Fruit fly (Drosophila melanogaster) whole organism, embryonic: ENCODE results near the gene CG11178.
A peak's percentile ranks its signal among the peaks of the same experiment; 100 is the strongest.

ENCODE experiments used
- B-H1 ChIP-seq: fragments of 200-800 bp; sonication (Bioruptor generic); IDR thresholded peaks from 3 replicates; pipeline ENCODE4 v1.3.6; 2022; ENCODE audit warnings: missing biosample characterization, missing genetic modification characterization
- Bdp1 ChIP-seq: fragments of 200-800 bp; sonication (Bioruptor generic); optimal IDR thresholded peaks from 3 replicates; lab custom pipeline; 2016; ENCODE audit warnings: missing biosample characterization, missing genetic modification characterization
- Bgb ChIP-seq: fragments of 200-800 bp; sonication (Bioruptor generic); IDR thresholded peaks from 2 replicates; pipeline ENCODE4 v1.3.6; 2022; ENCODE audit warnings: missing biosample characterization, missing genetic modification characterization; ENCODE audit not compliant: partially characterized antibody
- CG10267 ChIP-seq: fragments of 200-800 bp; sonication (Bioruptor generic); optimal IDR thresholded peaks from 2 replicates; lab custom pipeline; 2018; ENCODE audit warnings: missing biosample characterization, mild to moderate bottlenecking, missing genetic modification characterization, moderate library complexity
- CG10979 ChIP-seq: fragments of 200-800 bp; sonication (Bioruptor generic); optimal IDR thresholded peaks from 2 replicates; lab custom pipeline; 2018; ENCODE audit warnings: missing biosample characterization, mild to moderate bottlenecking, missing genetic modification characterization, moderate library complexity
- CG14050 ChIP-seq: fragments of 200-800 bp; sonication (Bioruptor generic); IDR thresholded peaks from 3 replicates; pipeline ENCODE4 v1.3.6; 2022; ENCODE audit warnings: missing biosample characterization, missing genetic modification characterization
- CG31388 ChIP-seq: fragments of 200-800 bp; sonication (Bioruptor generic); optimal IDR thresholded peaks from 2 replicates; lab custom pipeline; 2016; ENCODE audit warnings: missing biosample characterization, missing genetic modification characterization
- CG32772 ChIP-seq: fragments of 200-800 bp; sonication (Bioruptor generic); IDR thresholded peaks from 2 replicates; pipeline ENCODE4 v1.3.6; 2022; ENCODE audit warnings: missing biosample characterization, missing genetic modification characterization
- CG34376 ChIP-seq: fragments of 200-800 bp; sonication (Bioruptor generic); optimal IDR thresholded peaks from 2 replicates; lab custom pipeline; 2018; ENCODE audit warnings: missing biosample characterization, mild to moderate bottlenecking, missing genetic modification characterization
- CG9215 ChIP-seq: fragments of 200-800 bp; sonication (Bioruptor generic); IDR thresholded peaks from 2 replicates; pipeline ENCODE4 v1.3.6; 2022; ENCODE audit warnings: missing biosample characterization, missing genetic modification characterization
- E2f2 ChIP-seq: fragments of 200-800 bp; sonication (Bioruptor generic); IDR thresholded peaks from 2 replicates; pipeline ENCODE4 v1.3.6; 2022; ENCODE audit warnings: missing biosample characterization, missing genetic modification characterization
- Fer3 ChIP-seq: fragments of 200-800 bp; sonication (Bioruptor generic); optimal IDR thresholded peaks from 2 replicates; lab custom pipeline; 2018; ENCODE audit warnings: missing biosample characterization, mild to moderate bottlenecking, missing genetic modification characterization, moderate library complexity
- HHEX ChIP-seq: fragments of 200-800 bp; sonication (Bioruptor generic); optimal IDR thresholded peaks from 3 replicates; lab custom pipeline; 2017; ENCODE audit warnings: missing biosample characterization, mild to moderate bottlenecking, missing genetic modification characterization, missing genetic modification reagents
- Hand ChIP-seq: fragments of 200-800 bp; sonication (Bioruptor generic); optimal IDR thresholded peaks from 2 replicates; lab custom pipeline; 2017; ENCODE audit warnings: mild to moderate bottlenecking, missing biosample characterization, missing genetic modification reagents, missing genetic modification characterization
- Hmx ChIP-seq: fragments of 200-800 bp; sonication (Bioruptor generic); optimal IDR thresholded peaks from 2 replicates; lab custom pipeline; 2016; ENCODE audit warnings: missing biosample characterization, missing genetic modification characterization
- MESR4 ChIP-seq: fragments of 200-800 bp; sonication (Bioruptor generic); optimal IDR thresholded peaks from 2 replicates; lab custom pipeline; 2018; ENCODE audit warnings: missing biosample characterization, mild to moderate bottlenecking, missing genetic modification characterization, moderate library complexity
- Meics ChIP-seq: fragments of 200-800 bp; sonication (Bioruptor generic); optimal IDR thresholded peaks from 2 replicates; lab custom pipeline; 2017; ENCODE audit warnings: missing biosample characterization, mild to moderate bottlenecking, missing genetic modification characterization
- NK7.1 ChIP-seq: fragments of 200-800 bp; sonication (Bioruptor generic); optimal IDR thresholded peaks from 3 replicates; lab custom pipeline; 2016; ENCODE audit warnings: missing biosample characterization, missing genetic modification characterization
- Nf-YA ChIP-seq: fragments of 200-800 bp; sonication (Bioruptor generic); IDR thresholded peaks from 2 replicates; pipeline ENCODE4 v1.3.6; 2022; ENCODE audit warnings: missing biosample characterization, missing genetic modification characterization
- Nf-YC ChIP-seq: fragments of 200-800 bp; optimal IDR thresholded peaks from 3 replicates; lab custom pipeline; 2019; ENCODE audit warnings: missing biosample characterization, mild to moderate bottlenecking, missing genetic modification characterization, moderate library complexity
- Optix ChIP-seq: fragments of 200-800 bp; sonication (Bioruptor generic); IDR thresholded peaks from 3 replicates; pipeline ENCODE4 v1.3.6; 2022; ENCODE audit warnings: missing biosample characterization, missing genetic modification characterization
- PHDP ChIP-seq: fragments of 200-800 bp; sonication (Bioruptor generic); optimal IDR thresholded peaks from 3 replicates; lab custom pipeline; 2018; ENCODE audit warnings: missing biosample characterization, mild to moderate bottlenecking, missing genetic modification characterization, moderate library complexity
- TFAM ChIP-seq: fragments of 200-800 bp; sonication (Bioruptor generic); optimal IDR thresholded peaks from 2 replicates; lab custom pipeline; 2017; ENCODE audit warnings: missing biosample characterization, missing genetic modification characterization, inconsistent platforms
- ara ChIP-seq: fragments of 200-800 bp; sonication (Bioruptor generic); IDR thresholded peaks from 2 replicates; pipeline ENCODE4 v1.3.6; 2022; ENCODE audit warnings: missing biosample characterization, missing genetic modification characterization
- ato ChIP-seq: fragments of 200-800 bp; sonication (Bioruptor generic); IDR thresholded peaks from 2 replicates; pipeline ENCODE4 v1.3.6; 2022; ENCODE audit warnings: missing biosample characterization, missing genetic modification characterization; ENCODE audit not compliant: partially characterized antibody
- br ChIP-seq: fragments of >200 bp; optimal IDR thresholded peaks from 2 replicates; lab custom pipeline; 2017
- cas ChIP-seq: fragments of 200-800 bp; sonication (Bioruptor generic); IDR thresholded peaks from 2 replicates; pipeline ENCODE4 v1.3.6; 2022; ENCODE audit warnings: missing biosample characterization, missing genetic modification characterization
- cato ChIP-seq: fragments of 200-800 bp; sonication (Bioruptor generic); optimal IDR thresholded peaks from 2 replicates; lab custom pipeline; 2016; ENCODE audit warnings: missing biosample characterization, missing genetic modification characterization, borderline replicate concordance
- caup ChIP-seq: fragments of 200-800 bp; sonication (Bioruptor generic); optimal IDR thresholded peaks from 3 replicates; lab custom pipeline; 2017; ENCODE audit warnings: missing biosample characterization, mild to moderate bottlenecking, missing genetic modification characterization, moderate library complexity; ENCODE audit not compliant: severe bottlenecking
- chif ChIP-seq, 2 experiments: fragments of 200-800 bp; sonication (Bioruptor generic); optimal IDR thresholded peaks; 3 replicates each; lab custom pipeline; 2016; ENCODE audit warnings: missing biosample characterization in 2 of 2, missing genetic modification characterization in 2 of 2
- chn ChIP-seq: fragments of 200-800 bp; sonication (Bioruptor generic); optimal IDR thresholded peaks from 2 replicates; lab custom pipeline; 2016; ENCODE audit warnings: missing biosample characterization, missing genetic modification characterization
- dmrt11E ChIP-seq: fragments of 200-800 bp; sonication (Bioruptor generic); optimal IDR thresholded peaks from 3 replicates; lab custom pipeline; 2018; ENCODE audit warnings: missing biosample characterization, mild to moderate bottlenecking, missing genetic modification characterization, moderate library complexity
- ewg ChIP-seq: fragments of 200-800 bp; sonication (Bioruptor generic); optimal IDR thresholded peaks from 3 replicates; lab custom pipeline; 2017; ENCODE audit warnings: mild to moderate bottlenecking, missing biosample characterization, missing genetic modification reagents, missing genetic modification characterization
- hbn ChIP-seq: fragments of 200-800 bp; sonication (Bioruptor generic); IDR thresholded peaks from 2 replicates; pipeline ENCODE4 v1.3.6; 2022; ENCODE audit warnings: missing biosample characterization, missing genetic modification characterization; ENCODE audit not compliant: partially characterized antibody
- hkb ChIP-seq, 2 experiments: fragments of 200-800 bp in 1 of 2; fragments of >200 bp in 1 of 2; sonication (Bioruptor generic) in 1 of 2; IDR thresholded peaks in 1 of 2; optimal IDR thresholded peaks in 1 of 2; 2 replicates each; pipeline versions ENCODE4 v1.3.6 to Lab custom; 2017 to 2022; ENCODE audit warnings: missing biosample characterization in 1 of 2, missing genetic modification characterization in 1 of 2
- hth ChIP-seq: fragments of >200 bp; optimal IDR thresholded peaks from 2 replicates; lab custom pipeline; 2017; ENCODE audit warnings: inconsistent platforms
- ind ChIP-seq: fragments of 200-800 bp; sonication (Bioruptor generic); optimal IDR thresholded peaks from 3 replicates; lab custom pipeline; 2016; ENCODE audit warnings: missing biosample characterization, missing genetic modification characterization
- jigr1 ChIP-seq: fragments of 200-800 bp; sonication (Bioruptor generic); IDR thresholded peaks from 3 replicates; pipeline ENCODE4 v1.3.6; 2022; ENCODE audit warnings: missing biosample characterization, missing genetic modification characterization
- pan ChIP-seq, 4 experiments: fragments of >200 bp in 3 of 4; fragments of 200-800 bp in 1 of 4; sonication (Bioruptor generic) in 1 of 4; optimal IDR thresholded peaks in 3 of 4; IDR thresholded peaks in 1 of 4; 2 replicates each; pipeline versions ENCODE4 v1.3.6 to Lab custom; 2017 to 2022; ENCODE audit warnings: missing biosample characterization in 2 of 4, missing genetic modification characterization in 2 of 4, mixed read lengths in 1 of 4
- pfk ChIP-seq: fragments of 200-800 bp; sonication (Bioruptor generic); optimal IDR thresholded peaks from 2 replicates; lab custom pipeline; 2018; ENCODE audit warnings: missing biosample characterization, mild to moderate bottlenecking, missing genetic modification characterization, moderate library complexity
- phol ChIP-seq: fragments of 200-800 bp; sonication (Bioruptor generic); optimal IDR thresholded peaks from 3 replicates; lab custom pipeline; 2018; ENCODE audit warnings: missing biosample characterization, mild to moderate bottlenecking, missing genetic modification characterization, moderate library complexity
- prd ChIP-seq, 3 experiments: fragments of >200 bp in 2 of 3; fragments of 200-800 bp in 1 of 3; sonication (Bioruptor generic) in 1 of 3; optimal IDR thresholded peaks in 2 of 3; IDR thresholded peaks in 1 of 3; 2 replicates in 2 of 3; 3 replicates in 1 of 3; pipeline versions ENCODE4 v1.3.6 to Lab custom; 2017 to 2022; ENCODE audit warnings: missing biosample characterization in 1 of 3, missing genetic modification characterization in 1 of 3
- pros ChIP-seq: fragments of 200-800 bp; sonication (Bioruptor generic); optimal IDR thresholded peaks from 3 replicates; lab custom pipeline; 2019; ENCODE audit warnings: missing biosample characterization, mild to moderate bottlenecking, missing genetic modification characterization, moderate library complexity
- pzg ChIP-seq: fragments of 200-800 bp; sonication (Bioruptor generic); optimal IDR thresholded peaks from 3 replicates; lab custom pipeline; 2018; ENCODE audit warnings: missing biosample characterization, mild to moderate bottlenecking, missing genetic modification characterization, moderate library complexity
- ro ChIP-seq: fragments of 200-800 bp; sonication (Bioruptor generic); IDR thresholded peaks from 2 replicates; pipeline ENCODE4 v1.3.6; 2022; ENCODE audit warnings: missing biosample characterization, missing genetic modification characterization
- run ChIP-seq: fragments of 200-800 bp; sonication (Bioruptor generic); optimal IDR thresholded peaks from 3 replicates; lab custom pipeline; 2018; ENCODE audit warnings: missing biosample characterization, mild to moderate bottlenecking, missing genetic modification characterization
- sima ChIP-seq: fragments of 200-800 bp; sonication (Bioruptor generic); optimal IDR thresholded peaks from 2 replicates; lab custom pipeline; 2016; ENCODE audit warnings: missing biosample characterization, missing genetic modification characterization
- sisA ChIP-seq: fragments of 200-800 bp; sonication (Bioruptor generic); IDR thresholded peaks from 2 replicates; pipeline ENCODE4 v1.3.6; 2022; ENCODE audit warnings: missing biosample characterization, missing genetic modification characterization
- trh ChIP-seq: fragments of 200-800 bp; sonication (Bioruptor generic); optimal IDR thresholded peaks from 2 replicates; lab custom pipeline; 2016; ENCODE audit warnings: missing biosample characterization, missing genetic modification characterization

Gene CG11178

DNA sequence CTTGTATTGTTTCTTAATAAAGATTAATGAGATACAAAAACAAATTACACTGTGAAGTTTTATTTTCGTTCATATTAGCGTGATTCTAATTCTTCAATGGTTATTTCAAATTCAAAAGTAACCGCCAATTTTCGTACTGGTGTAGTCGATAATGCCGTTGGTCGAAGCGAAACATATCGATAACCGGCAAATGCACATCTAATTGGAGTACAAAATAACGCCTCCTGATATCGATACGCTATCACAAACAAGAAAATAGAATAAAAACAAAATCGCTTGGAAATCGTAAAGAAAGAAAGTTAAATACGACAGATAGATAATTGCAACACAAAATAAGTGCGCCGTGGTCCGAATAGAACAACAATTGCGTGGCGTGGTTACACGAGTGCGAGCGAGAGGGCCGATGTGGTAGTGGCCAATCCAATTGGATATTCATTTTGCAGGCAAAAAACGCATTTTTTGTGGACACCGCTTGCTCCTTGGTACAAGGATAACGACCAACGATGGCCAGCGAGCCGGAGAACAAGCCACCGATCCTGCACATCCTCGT lies 536 bp downstream of the CG11178 start (continued):
- TF ChIP-seq MESR4 (GFP tag; lab: Kevin White, UChicago) (peak; percentile 69), Bgb (GFP tag; lab: Robert Waterston, UW) (peak; percentile 71), CG14050 (GFP tag; lab: Robert Waterston, UW) (no peak), pfk (GFP tag; lab: Kevin White, UChicago) (no peak), Nf-YC (peak; percentile 87), ind (no peak), cas (GFP tag; lab: Robert Waterston, UW) (no peak), jigr1 (no peak), sima (GFP tag; lab: Kevin White, UChicago) (no peak), run (no peak), ato (GFP tag; lab: Robert Waterston, UW) (no peak), PHDP (tag; lab: Kevin White, UChicago) (no peak), Fer3 (no peak), B-H1 (GFP tag; lab: Robert Waterston, UW) (no peak), Hmx (no peak), CG34376 (no peak), hth (lab: Kevin White, UChicago) (no peak), phol (tag; lab: Kevin White, UChicago) (no peak), chif (GFP tag; optimal IDR thresholded peaks at IDR 0.05; lab: Kevin White, UChicago) (no peak), Optix (GFP tag; lab: Robert Waterston, UW) (no peak), sisA (GFP tag; lab: Robert Waterston, UW) (no peak), cato (GFP tag; lab: Kevin White, UChicago) (no peak), Nf-YA (GFP tag; lab: Robert Waterston, UW) (no peak), CG32772 (GFP tag; lab: Robert Waterston, UW) (no peak), ara (GFP tag; lab: Robert Waterston, UW) (no peak), CG9215 (no peak), CG31388 (GFP tag; lab: Kevin White, UChicago) (no peak), ewg (GFP tag; lab: Kevin White, UChicago) (no peak), dmrt11E (tag; lab: Kevin White, UChicago) (no peak), pros (GFP tag; lab: Kevin White, UChicago) (no peak), Meics (no peak), prd (optimal IDR thresholded peaks at IDR 0.05; lab: Kevin White, UChicago) (no peak), prd (GFP tag; IDR thresholded peaks at IDR 0.05; lab: Robert Waterston, UW) (no peak), br (lab: Kevin White, UChicago) (no peak), HHEX (GFP tag; lab: Kevin White, UChicago) (no peak), Hand (no peak), E2f2 (GFP tag; lab: Robert Waterston, UW) (peak; percentile 89), caup (GFP tag; lab: Kevin White, UChicago) (no peak), ro (no peak), pzg (GFP tag; lab: Kevin White, UChicago) (peak; percentile 52), chn (GFP tag; lab: Kevin White, UChicago) (no peak), pan (optimal IDR thresholded peaks at IDR 0.05; lab: Kevin White, UChicago) (no peak), pan (GFP tag; optimal IDR thresholded peaks at IDR 0.05 in 1 of 2, IDR thresholded peaks at IDR 0.05 in 1 of 2) (no peak), CG10267 (tag; lab: Kevin White, UChicago) (peak; percentile 6), trh (GFP tag; lab: Kevin White, UChicago) (no peak), NK7.1 (no peak), CG10979 (tag; lab: Kevin White, UChicago) (no peak), TFAM (GFP tag; lab: Kevin White, UChicago) (no peak), hkb (optimal IDR thresholded peaks at IDR 0.05; lab: Kevin White, UChicago) (no peak), hkb (GFP tag; IDR thresholded peaks at IDR 0.05; lab: Robert Waterston, UW) (no peak), Bdp1 (no peak), hbn (peak; percentile 74)
